Worm (Caenorhabditis elegans) whole organism, L1 larva: ENCODE data around the gene prmt-6.

Experiments used
- F16B12.6 ChIP-seq: fragments of 150-350 bp; optimal IDR thresholded peaks from 2 replicates; lab custom pipeline; 2014; ENCODE audit warnings: missing biosample characterization, missing genetic modification characterization
- aha-1 ChIP-seq: fragments of 150-350 bp; optimal IDR thresholded peaks from 2 replicates; lab custom pipeline; 2014; ENCODE audit warnings: missing biosample characterization, missing genetic modification characterization
- alr-1 ChIP-seq: fragments of 200-800 bp; sonication (Bioruptor generic); optimal IDR thresholded peaks from 2 replicates; lab custom pipeline; 2018; ENCODE audit warnings: borderline replicate concordance, mild to moderate bottlenecking, missing genetic modification characterization, missing compliant biosample characterization
- aly-2 ChIP-seq: fragments of 150-350 bp; optimal IDR thresholded peaks from 2 replicates; lab custom pipeline; 2014; ENCODE audit warnings: missing biosample characterization, missing genetic modification characterization
- ama-1 ChIP-seq: fragments of 150-350 bp; optimal IDR thresholded peaks from 2 replicates; lab custom pipeline; 2014
- blmp-1 ChIP-seq: fragments of 150-350 bp; optimal IDR thresholded peaks from 2 replicates; lab custom pipeline; 2014; ENCODE audit warnings: missing biosample characterization, missing genetic modification characterization
- ceh-82 ChIP-seq, 3 experiments: fragments of 150-350 bp in 1 of 3; sonication (generic microtip) in 2 of 3; optimal IDR thresholded peaks; 2 replicates each; lab custom pipeline; 2014 to 2017; ENCODE audit warnings: missing biosample characterization in 3 of 3, missing genetic modification characterization in 3 of 3
- dpl-1 ChIP-seq, 3 experiments: fragments of 150-350 bp in 2 of 3; sonication (generic microtip) in 1 of 3; optimal IDR thresholded peaks; 2 replicates each; lab custom pipeline; 2014 to 2017; ENCODE audit warnings: missing biosample characterization in 3 of 3, missing genetic modification characterization in 3 of 3, missing genetic modification reagents in 3 of 3
- efl-1 ChIP-seq, 4 experiments: fragments of 150-350 bp; optimal IDR thresholded peaks in 3 of 4; peaks in 1 of 4; 1 replicate in 1 of 4; 2 replicates in 3 of 4; lab custom pipeline; 2014; ENCODE audit warnings: missing biosample characterization in 2 of 4, missing genetic modification characterization in 2 of 4, missing genetic modification reagents in 2 of 4
- egl-27 ChIP-seq, 2 experiments: fragments of 150-350 bp in 1 of 2; sonication (generic microtip); optimal IDR thresholded peaks; 3 replicates each; lab custom pipeline; 2017 to 2018; ENCODE audit warnings: missing biosample characterization in 2 of 2, missing genetic modification characterization in 2 of 2, missing genetic modification reagents in 2 of 2
- elt-2 ChIP-seq: sonication (generic microtip); optimal IDR thresholded peaks from 2 replicates; lab custom pipeline; 2016; ENCODE audit warnings: missing genetic modification characterization, mild to moderate bottlenecking, inconsistent platforms, missing compliant biosample characterization, missing genetic modification reagents
- elt-3 ChIP-seq, 6 experiments: fragments of 150-350 bp in 1 of 6; sonication (generic microtip); optimal IDR thresholded peaks; 2 replicates each; lab custom pipeline; 2017 to 2018; ENCODE audit warnings: missing biosample characterization in 6 of 6, missing genetic modification characterization in 6 of 6, inconsistent platforms in 1 of 6
- ets-5 ChIP-seq: fragments of 200-800 bp; sonication (Bioruptor generic); IDR thresholded peaks from 2 replicates; pipeline ENCODE4 v1.3.6; 2022; ENCODE audit warnings: missing genetic modification characterization, missing compliant biosample characterization
- fkh-10 ChIP-seq: sonication (generic microtip); optimal IDR thresholded peaks from 2 replicates; lab custom pipeline; 2017; ENCODE audit warnings: missing biosample characterization, missing genetic modification reagents, missing genetic modification characterization
- grh-1 ChIP-seq: fragments of 200-800 bp; sonication (Bioruptor generic); IDR thresholded peaks from 2 replicates; pipeline ENCODE4 v1.3.6; 2022; ENCODE audit warnings: missing genetic modification reagents, missing genetic modification characterization, missing compliant biosample characterization
- hlh-17 ChIP-seq: fragments of 200-800 bp; sonication (Bioruptor generic); optimal IDR thresholded peaks from 2 replicates; lab custom pipeline; 2018; ENCODE audit warnings: missing genetic modification characterization, mild to moderate bottlenecking, missing compliant biosample characterization, moderate library complexity, borderline replicate concordance
- isw-1 ChIP-seq: fragments of 200-800 bp; sonication (Bioruptor generic); IDR thresholded peaks from 2 replicates; pipeline ENCODE4 v1.3.6; 2022; ENCODE audit warnings: missing genetic modification characterization, missing compliant biosample characterization
- jun-1 ChIP-seq: fragments of 150-350 bp; optimal IDR thresholded peaks from 2 replicates; lab custom pipeline; 2014; ENCODE audit warnings: missing biosample characterization, missing genetic modification reagents, missing genetic modification characterization
- lin-13 ChIP-seq: fragments of 150-350 bp; optimal IDR thresholded peaks from 2 replicates; lab custom pipeline; 2014; ENCODE audit warnings: missing biosample characterization, missing genetic modification reagents, missing genetic modification characterization
- lin-14 ChIP-seq: fragments of 200-800 bp; sonication (Bioruptor generic); optimal IDR thresholded peaks from 2 replicates; lab custom pipeline; 2018; ENCODE audit warnings: mild to moderate bottlenecking, missing genetic modification characterization, moderate library complexity, missing compliant biosample characterization
- lin-35 ChIP-seq, 2 experiments: fragments of 150-350 bp; optimal IDR thresholded peaks; 2 replicates each; lab custom pipeline; 2014; ENCODE audit warnings: missing biosample characterization in 2 of 2, missing genetic modification characterization in 2 of 2, missing genetic modification reagents in 2 of 2
- lin-39 ChIP-seq: fragments of 150-350 bp; optimal IDR thresholded peaks from 2 replicates; lab custom pipeline; 2014; ENCODE audit warnings: missing biosample characterization, missing genetic modification reagents, missing genetic modification characterization
- lir-3 ChIP-seq: sonication (generic microtip); optimal IDR thresholded peaks from 2 replicates; lab custom pipeline; 2016; ENCODE audit warnings: mild to moderate bottlenecking, missing genetic modification characterization, moderate library complexity, missing compliant biosample characterization; ENCODE audit not compliant: poor library complexity
- lsy-2 ChIP-seq, 2 experiments: fragments of 150-350 bp; optimal IDR thresholded peaks; 2 replicates each; lab custom pipeline; 2014; ENCODE audit warnings: missing biosample characterization in 2 of 2, missing genetic modification characterization in 2 of 2
- mdl-1 ChIP-seq, 2 experiments: fragments of 150-350 bp; optimal IDR thresholded peaks; 2 replicates each; lab custom pipeline; 2014 to 2017; ENCODE audit warnings: missing biosample characterization in 2 of 2, missing genetic modification characterization in 2 of 2, inconsistent platforms in 1 of 2
- nhr-12 ChIP-seq: sonication (generic microtip); optimal IDR thresholded peaks from 2 replicates; lab custom pipeline; 2017; ENCODE audit warnings: missing biosample characterization, missing genetic modification characterization
- nhr-19 ChIP-seq: fragments of 200-800 bp; sonication (Bioruptor generic); conservative IDR thresholded peaks from 2 replicates; pipeline ENCODE4 v1.3.6; 2022; ENCODE audit warnings: missing genetic modification characterization, missing compliant biosample characterization
- nhr-20 ChIP-seq: sonication (generic microtip); optimal IDR thresholded peaks from 2 replicates; lab custom pipeline; 2016; ENCODE audit warnings: mild to moderate bottlenecking, missing genetic modification characterization, missing compliant biosample characterization
- nhr-237 ChIP-seq: fragments of 150-350 bp; optimal IDR thresholded peaks from 2 replicates; lab custom pipeline; 2014; ENCODE audit warnings: missing biosample characterization, missing genetic modification characterization
- nhr-47 ChIP-seq: sonication (generic microtip); optimal IDR thresholded peaks from 2 replicates; lab custom pipeline; 2016; ENCODE audit warnings: mild to moderate bottlenecking, missing genetic modification characterization, moderate library complexity, missing compliant biosample characterization
- nhr-71 ChIP-seq: sonication (generic microtip); optimal IDR thresholded peaks from 2 replicates; lab custom pipeline; 2016; ENCODE audit warnings: mild to moderate bottlenecking, missing genetic modification characterization, moderate library complexity, missing compliant biosample characterization
- nhr-77 ChIP-seq: fragments of 150-350 bp; optimal IDR thresholded peaks from 2 replicates; lab custom pipeline; 2014; ENCODE audit warnings: missing biosample characterization, missing genetic modification characterization
- nhr-85 ChIP-seq: sonication (generic microtip); peaks from one replicate; lab custom pipeline; 2016; ENCODE audit warnings: missing genetic modification characterization, inconsistent platforms, missing compliant biosample characterization
- nhr-90 ChIP-seq: sonication (generic microtip); optimal IDR thresholded peaks from 2 replicates; lab custom pipeline; 2016; ENCODE audit warnings: mild to moderate bottlenecking, missing genetic modification characterization, missing compliant biosample characterization; ENCODE audit not compliant: poor library complexity
- skn-1 ChIP-seq: fragments of 150-350 bp; optimal IDR thresholded peaks from 2 replicates; lab custom pipeline; 2014; ENCODE audit warnings: missing biosample characterization, missing genetic modification characterization
- snpc-4 ChIP-seq: fragments of 150-350 bp; optimal IDR thresholded peaks from 2 replicates; lab custom pipeline; 2014; ENCODE audit warnings: missing biosample characterization, missing genetic modification characterization
- snu-23 ChIP-seq: sonication (generic microtip); optimal IDR thresholded peaks from 2 replicates; lab custom pipeline; 2016; ENCODE audit warnings: missing genetic modification characterization, missing compliant biosample characterization
- sox-4 ChIP-seq: sonication (generic microtip); optimal IDR thresholded peaks from 2 replicates; lab custom pipeline; 2016; ENCODE audit warnings: missing genetic modification characterization, missing compliant biosample characterization
- sptf-1 ChIP-seq: fragments of 150-350 bp; optimal IDR thresholded peaks from 2 replicates; lab custom pipeline; 2014; ENCODE audit warnings: missing biosample characterization, missing genetic modification characterization
- unc-130 ChIP-seq: fragments of 150-350 bp; optimal IDR thresholded peaks from 2 replicates; lab custom pipeline; 2017; ENCODE audit warnings: missing biosample characterization, missing genetic modification characterization, inconsistent platforms
- unc-30 ChIP-seq: sonication (generic microtip); optimal IDR thresholded peaks from 2 replicates; lab custom pipeline; 2017; ENCODE audit warnings: missing biosample characterization, missing genetic modification characterization
- unc-86 ChIP-seq: sonication (generic microtip); optimal IDR thresholded peaks from 2 replicates; lab custom pipeline; 2016; ENCODE audit warnings: missing genetic modification characterization, missing compliant biosample characterization
- unc-98 ChIP-seq: fragments of 200-800 bp; sonication (Bioruptor generic); IDR thresholded peaks from 2 replicates; pipeline ENCODE4 v1.3.6; 2022; ENCODE audit warnings: missing genetic modification characterization, missing compliant biosample characterization
- vab-15 ChIP-seq: sonication (generic microtip); optimal IDR thresholded peaks from 2 replicates; lab custom pipeline; 2017; ENCODE audit warnings: missing genotype, mild to moderate bottlenecking, missing genetic modification characterization, missing compliant biosample characterization
- xbp-1 ChIP-seq: sonication (generic microtip); optimal IDR thresholded peaks from 2 replicates; lab custom pipeline; 2016; ENCODE audit warnings: missing genetic modification characterization, missing compliant biosample characterization
- ztf-11 ChIP-seq, 2 experiments: sonication (generic microtip); optimal IDR thresholded peaks; 2 replicates each; lab custom pipeline; 2016 to 2017; ENCODE audit warnings: missing genetic modification characterization in 2 of 2, missing biosample characterization in 1 of 2, missing compliant biosample characterization in 1 of 2
- ztf-4 ChIP-seq: fragments of 150-350 bp; optimal IDR thresholded peaks from 2 replicates; lab custom pipeline; 2014; ENCODE audit warnings: missing biosample characterization, missing genetic modification characterization

The prmt-6 gene

DNA sequence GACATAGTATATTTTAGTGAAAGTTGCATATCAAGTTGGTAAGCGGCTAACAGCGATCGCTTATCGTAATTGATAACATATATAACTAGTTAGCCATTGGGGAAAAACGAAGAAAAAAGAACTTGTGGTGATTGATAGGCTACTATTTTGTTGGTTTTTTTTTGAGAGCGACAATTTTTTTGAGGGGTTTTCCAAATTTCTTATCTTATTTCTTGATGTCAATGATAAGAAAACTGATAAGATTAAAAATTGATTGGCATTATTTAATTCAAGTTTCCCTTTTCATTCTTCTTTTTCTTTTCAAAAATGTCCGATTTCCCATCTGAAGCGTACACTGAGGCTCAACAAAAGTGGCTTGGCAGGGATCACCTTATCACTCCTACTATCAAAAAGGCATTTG lies at the start of gene prmt-6:
Gene prmt-6, plus strand, starts transcription at position 252 of the 400 bp plus-strand sequence.
- TF ChIP-seq elt-3 (tag; optimal IDR thresholded peaks at IDR 0.05; lab: Kevin White, UChicago) = peak in 3 of 6 experiments; percentile 14 to 84 (median 36)
- TF ChIP-seq blmp-1 = peak; percentile 28
- TF ChIP-seq ztf-4 = no peak
- TF ChIP-seq nhr-90 (tag; lab: Kevin White, UChicago) = no peak
- peak; percentile 72 for TF ChIP-seq elt-2 (tag; lab: Kevin White, UChicago)
- TF ChIP-seq aha-1 = no peak
- TF ChIP-seq dpl-1 (GFP tag; optimal IDR thresholded peaks at IDR 0.05; lab: Kevin White, UChicago) = no peak

DNA sequence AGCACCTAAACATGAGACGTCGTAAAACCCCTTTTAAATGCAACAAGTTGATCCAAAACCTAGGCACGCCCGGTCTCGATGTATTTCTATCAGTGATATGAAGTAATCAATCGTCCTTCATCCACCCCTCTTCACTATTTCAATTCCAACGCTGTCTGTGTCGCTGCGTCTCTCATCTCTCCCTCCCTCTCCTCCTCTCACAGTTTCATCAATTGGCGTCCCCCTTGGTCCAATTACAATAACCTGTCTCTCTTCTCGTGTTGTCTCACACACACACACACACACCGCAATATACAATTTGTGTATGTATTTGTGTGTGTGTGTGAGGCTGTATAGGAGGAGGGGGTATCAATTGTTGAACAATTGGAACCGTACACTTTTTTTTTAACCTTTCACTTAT lies 47.6 kb upstream of the prmt-6 start:
- TF ChIP-seq nhr-19 = no peak
- no peak for TF ChIP-seq ama-1 (lab: Kevin White, UChicago)
- TF ChIP-seq snu-23 (GFP tag; lab: Kevin White, UChicago) = peak; percentile 52
- TF ChIP-seq unc-98 (GFP tag; lab: Robert Waterston, UW) = no peak
- TF ChIP-seq lin-39 = no peak
- no peak for TF ChIP-seq xbp-1 (tag; lab: Kevin White, UChicago)
- TF ChIP-seq nhr-12 (tag; lab: Kevin White, UChicago) = no peak
- no peak for TF ChIP-seq egl-27 (tag; optimal IDR thresholded peaks at IDR 0.05; lab: Kevin White, UChicago)
- peak; percentile 38 for TF ChIP-seq nhr-71
- no peak for TF ChIP-seq lin-13
- peak in 5 of 6 experiments; percentile 13 to 73 (median 59) for TF ChIP-seq elt-3 (tag; optimal IDR thresholded peaks at IDR 0.05; lab: Kevin White, UChicago)
- no peak for TF ChIP-seq nhr-47 (tag; lab: Kevin White, UChicago)
- no peak for TF ChIP-seq jun-1 (tag; lab: Kevin White, UChicago)
- no peak for TF ChIP-seq sptf-1 (tag; lab: Kevin White, UChicago)
- no peak for TF ChIP-seq ztf-4
- TF ChIP-seq unc-30 (tag; lab: Kevin White, UChicago) = no peak
- peak; percentile 30 for TF ChIP-seq nhr-90 (tag; lab: Kevin White, UChicago)
- no peak for TF ChIP-seq aha-1
- TF ChIP-seq mdl-1 (tag; optimal IDR thresholded peaks at IDR 0.05; lab: Kevin White, UChicago) = peak in 1 of 2 experiments; percentile 35
- no peak for TF ChIP-seq ztf-11 (tag; optimal IDR thresholded peaks at IDR 0.05; lab: Kevin White, UChicago)
- TF ChIP-seq vab-15 (tag; lab: Kevin White, UChicago) = peak; percentile 88
- TF ChIP-seq efl-1 (optimal IDR thresholded peaks at IDR 0.05; lab: Kevin White, UChicago) = peak in 1 of 2 experiments; percentile 14
- TF ChIP-seq efl-1 (GFP tag; optimal IDR thresholded peaks at IDR 0.05 in 1 of 2; lab: Kevin White, UChicago) = no peak
- TF ChIP-seq aly-2 = no peak
- TF ChIP-seq sox-4 = no peak
- no peak for TF ChIP-seq fkh-10 (GFP tag; lab: Kevin White, UChicago)
- no peak for TF ChIP-seq hlh-17 (GFP tag; lab: Kevin White, UChicago)
- no peak for TF ChIP-seq F16B12.6
- peak; percentile 33; the same call in 1 of the 2 replicates for TF ChIP-seq grh-1 (GFP tag; lab: Robert Waterston, UW)
- TF ChIP-seq lin-35 (GFP tag; optimal IDR thresholded peaks at IDR 0.05; lab: Kevin White, UChicago) = peak in 1 of 2 experiments; percentile 38
- no peak for TF ChIP-seq elt-2 (tag; lab: Kevin White, UChicago)
- no peak for TF ChIP-seq nhr-237 (tag; lab: Kevin White, UChicago)
- TF ChIP-seq lir-3 (tag; lab: Kevin White, UChicago) = no peak
- no peak for TF ChIP-seq alr-1 (tag; lab: Kevin White, UChicago)
- no peak for TF ChIP-seq nhr-77 (tag; lab: Kevin White, UChicago)
- peak; percentile 89 for TF ChIP-seq nhr-85 (tag; lab: Kevin White, UChicago)
- no peak for TF ChIP-seq unc-86 (tag; lab: Kevin White, UChicago)
- TF ChIP-seq snpc-4 (tag; lab: Kevin White, UChicago) = no peak
- TF ChIP-seq ets-5 = no peak
- TF ChIP-seq unc-130 (tag; lab: Kevin White, UChicago) = peak; percentile 1
- no peak for TF ChIP-seq ceh-82 (tag; optimal IDR thresholded peaks at IDR 0.05; lab: Kevin White, UChicago)
- no peak for TF ChIP-seq skn-1 (tag; lab: Kevin White, UChicago)
- peak; percentile 75 for TF ChIP-seq lin-14 (GFP tag; lab: Kevin White, UChicago)
- no peak for TF ChIP-seq blmp-1
- no peak for TF ChIP-seq isw-1
- peak; percentile 52 for TF ChIP-seq nhr-20 (tag; lab: Kevin White, UChicago)
- peak in 1 of 2 experiments; percentile 40 for TF ChIP-seq lsy-2 (tag; optimal IDR thresholded peaks at IDR 0.05; lab: Kevin White, UChicago)
- TF ChIP-seq, all 84 proteins: peak for 14
